Worm (Caenorhabditis elegans) whole organism, L3 larva: ENCODE results near the gene T14G8.2.

Experiments used
- ama-1 ChIP-seq: fragments of 150-350 bp; optimal IDR thresholded peaks from 2 replicates; lab custom pipeline; 2018
- ceh-16 ChIP-seq: sonication (generic microtip); optimal IDR thresholded peaks from 2 replicates; lab custom pipeline; 2017; ENCODE audit warnings: missing biosample characterization, missing genetic modification characterization
- nhr-237 ChIP-seq: fragments of 150-350 bp; optimal IDR thresholded peaks from 2 replicates; lab custom pipeline; 2014; ENCODE audit warnings: missing biosample characterization, missing genetic modification characterization
- skn-1 ChIP-seq: fragments of 150-350 bp; optimal IDR thresholded peaks from 2 replicates; lab custom pipeline; 2014; ENCODE audit warnings: missing biosample characterization, missing genetic modification characterization
- snpc-4 ChIP-seq: fragments of 150-350 bp; optimal IDR thresholded peaks from 2 replicates; lab custom pipeline; 2014; ENCODE audit warnings: missing biosample characterization, missing genetic modification characterization
- ztf-4 ChIP-seq: fragments of 150-350 bp; optimal IDR thresholded peaks from 2 replicates; lab custom pipeline; 2014; ENCODE audit warnings: missing biosample characterization, missing genetic modification characterization

- TF ChIP-seq ceh-16 (tag; lab: Kevin White, UChicago) = no peak
- no peak for TF ChIP-seq nhr-237 (tag; lab: Kevin White, UChicago)
- TF ChIP-seq ama-1 (lab: Kevin White, UChicago) = no peak
- TF ChIP-seq ztf-4 (tag; lab: Kevin White, UChicago) = no peak
- no peak for TF ChIP-seq skn-1 (tag; lab: Kevin White, UChicago)
- TF ChIP-seq snpc-4 (tag; lab: Kevin White, UChicago) = no peak
These were observed at the start of gene T14G8.2 for ce11 chrX:12857701-12858100.
